Worm (Caenorhabditis elegans) whole organism, late embryonic: ENCODE results near the gene T21D9.2.
A peak's percentile ranks its signal among the peaks of the same experiment; 100 is the strongest.

Experiments
- C08G9.2 ChIP-seq: sonication (generic microtip); optimal IDR thresholded peaks from 2 replicates; lab custom pipeline; 2016; ENCODE audit warnings: mild to moderate bottlenecking, missing genetic modification characterization, moderate library complexity, missing compliant biosample characterization
- F13H6.1 ChIP-seq: sonication (generic microtip); optimal IDR thresholded peaks from 2 replicates; lab custom pipeline; 2016; ENCODE audit warnings: missing genetic modification characterization, missing compliant biosample characterization
- K02D7.2 ChIP-seq: sonication (generic microtip); optimal IDR thresholded peaks from 2 replicates; lab custom pipeline; 2017; ENCODE audit warnings: mild to moderate bottlenecking, missing genetic modification characterization, missing compliant biosample characterization
- K09A11.1 ChIP-seq: sonication (generic microtip); optimal IDR thresholded peaks from 2 replicates; lab custom pipeline; 2017; ENCODE audit warnings: antibody characterized with exemption, mild to moderate bottlenecking, missing genetic modification characterization, missing compliant biosample characterization; ENCODE audit not compliant: insufficient read depth
- T23F11.4 ChIP-seq: fragments of 200-800 bp; sonication (Bioruptor generic); optimal IDR thresholded peaks from 2 replicates; lab custom pipeline; 2018; ENCODE audit warnings: mild to moderate bottlenecking, missing genetic modification characterization, missing compliant biosample characterization
- Y22D7AL.16 ChIP-seq: sonication (generic microtip); optimal IDR thresholded peaks from 2 replicates; lab custom pipeline; 2016; ENCODE audit warnings: missing genetic modification characterization, missing compliant biosample characterization
- ama-1 ChIP-seq: fragments of 150-350 bp; optimal IDR thresholded peaks from 2 replicates; lab custom pipeline; 2014
- ceh-14 ChIP-seq: sonication (generic microtip); optimal IDR thresholded peaks from 2 replicates; lab custom pipeline; 2016; ENCODE audit warnings: missing genotype, missing genetic modification characterization, missing compliant biosample characterization
- ceh-18 ChIP-seq: sonication (generic microtip); optimal IDR thresholded peaks from 2 replicates; lab custom pipeline; 2016; ENCODE audit warnings: missing genetic modification characterization, missing compliant biosample characterization
- ceh-19 ChIP-seq: fragments of 200-800 bp; sonication (Bioruptor generic); optimal IDR thresholded peaks from 2 replicates; lab custom pipeline; 2018; ENCODE audit warnings: mild to moderate bottlenecking, missing genetic modification characterization, missing compliant biosample characterization
- ceh-2 ChIP-seq: sonication (generic microtip); optimal IDR thresholded peaks from 2 replicates; lab custom pipeline; 2016; ENCODE audit warnings: missing genotype, missing genetic modification characterization, missing compliant biosample characterization
- ceh-22 ChIP-seq: sonication (generic microtip); optimal IDR thresholded peaks from 2 replicates; lab custom pipeline; 2017; ENCODE audit warnings: missing biosample characterization, missing genetic modification characterization
- ceh-30 ChIP-seq: fragments of 150-350 bp; optimal IDR thresholded peaks from 2 replicates; lab custom pipeline; 2014; ENCODE audit warnings: missing biosample characterization, missing genetic modification characterization
- ceh-31 ChIP-seq: sonication (generic microtip); optimal IDR thresholded peaks from 2 replicates; lab custom pipeline; 2016; ENCODE audit warnings: missing genetic modification characterization, missing compliant biosample characterization
- ceh-48 ChIP-seq: sonication (generic microtip); optimal IDR thresholded peaks from 2 replicates; lab custom pipeline; 2016; ENCODE audit warnings: missing genetic modification characterization, inconsistent platforms, missing compliant biosample characterization
- che-1 ChIP-seq: sonication (generic microtip); optimal IDR thresholded peaks from 2 replicates; lab custom pipeline; 2016; ENCODE audit warnings: mild to moderate bottlenecking, missing genetic modification characterization, missing compliant biosample characterization
- dve-1 ChIP-seq: sonication (generic microtip); optimal IDR thresholded peaks from 2 replicates; lab custom pipeline; 2017; ENCODE audit warnings: antibody characterized with exemption, mild to moderate bottlenecking, missing genetic modification characterization, missing compliant biosample characterization
- ets-4 ChIP-seq: sonication (generic microtip); optimal IDR thresholded peaks from 2 replicates; lab custom pipeline; 2016; ENCODE audit warnings: missing genetic modification characterization, missing compliant biosample characterization
- fax-1 ChIP-seq: sonication (generic microtip); optimal IDR thresholded peaks from 2 replicates; lab custom pipeline; 2016; ENCODE audit warnings: missing genotype, missing genetic modification characterization, missing compliant biosample characterization
- fkh-10 ChIP-seq: fragments of 150-350 bp; optimal IDR thresholded peaks from 2 replicates; lab custom pipeline; 2014; ENCODE audit warnings: missing biosample characterization, missing genetic modification reagents, missing genetic modification characterization
- fkh-6 ChIP-seq: sonication (generic microtip); optimal IDR thresholded peaks from 2 replicates; lab custom pipeline; 2016; ENCODE audit warnings: missing genetic modification characterization, missing compliant biosample characterization
- gmeb-2 ChIP-seq: sonication (generic microtip); optimal IDR thresholded peaks from 2 replicates; lab custom pipeline; 2016; ENCODE audit warnings: missing genetic modification characterization, inconsistent platforms, missing compliant biosample characterization
- hlh-15 ChIP-seq: sonication (generic microtip); optimal IDR thresholded peaks from 2 replicates; lab custom pipeline; 2016; ENCODE audit warnings: missing genetic modification characterization, missing compliant biosample characterization
- hlh-8 ChIP-seq: sonication (generic microtip); optimal IDR thresholded peaks from 2 replicates; lab custom pipeline; 2016; ENCODE audit warnings: missing genotype, missing genetic modification characterization, missing compliant biosample characterization
- lim-6 ChIP-seq: sonication (generic microtip); optimal IDR thresholded peaks from 2 replicates; lab custom pipeline; 2016; ENCODE audit warnings: missing genetic modification characterization, missing compliant biosample characterization
- lin-11 ChIP-seq: fragments of 200-800 bp; sonication (Bioruptor generic); optimal IDR thresholded peaks from 2 replicates; lab custom pipeline; 2018; ENCODE audit warnings: mild to moderate bottlenecking, missing genetic modification characterization, missing compliant biosample characterization
- nfya-1 ChIP-seq: sonication (generic microtip); optimal IDR thresholded peaks from 2 replicates; lab custom pipeline; 2017; ENCODE audit warnings: missing genetic modification characterization, mild to moderate bottlenecking, missing compliant biosample characterization, antibody characterized with exemption, moderate library complexity
- nhr-11 ChIP-seq: fragments of 150-350 bp; optimal IDR thresholded peaks from 2 replicates; lab custom pipeline; 2014; ENCODE audit warnings: missing biosample characterization, missing genetic modification characterization
- pag-3 ChIP-seq: sonication (generic microtip); optimal IDR thresholded peaks from 2 replicates; lab custom pipeline; 2016; ENCODE audit warnings: missing compliant biosample characterization, missing genetic modification characterization, borderline replicate concordance
- pat-9 ChIP-seq: fragments of 200-800 bp; sonication (Bioruptor generic); optimal IDR thresholded peaks from 2 replicates; lab custom pipeline; 2018; ENCODE audit warnings: mild to moderate bottlenecking, missing genetic modification characterization, moderate library complexity, missing compliant biosample characterization
- pax-1 ChIP-seq: fragments of 150-350 bp; optimal IDR thresholded peaks from 2 replicates; lab custom pipeline; 2014; ENCODE audit warnings: missing biosample characterization, missing genetic modification characterization
- pqm-1 ChIP-seq: sonication (generic microtip); optimal IDR thresholded peaks from 2 replicates; lab custom pipeline; 2016; ENCODE audit warnings: missing genetic modification characterization, missing compliant biosample characterization
- ref-2 ChIP-seq: sonication (generic microtip); optimal IDR thresholded peaks from 2 replicates; lab custom pipeline; 2016; ENCODE audit warnings: missing genetic modification characterization, missing compliant biosample characterization
- rnt-1 ChIP-seq: sonication (generic microtip); optimal IDR thresholded peaks from 2 replicates; lab custom pipeline; 2016; ENCODE audit warnings: missing genetic modification characterization, missing compliant biosample characterization
- sdc-2 ChIP-seq: sonication (generic microtip); optimal IDR thresholded peaks from 2 replicates; lab custom pipeline; 2016; ENCODE audit warnings: missing genotype, missing genetic modification characterization, missing compliant biosample characterization
- syd-9 ChIP-seq: sonication (generic microtip); optimal IDR thresholded peaks from 2 replicates; lab custom pipeline; 2016; ENCODE audit warnings: mild to moderate bottlenecking, missing genetic modification characterization, moderate library complexity, missing compliant biosample characterization
- tbx-7 ChIP-seq: sonication (generic microtip); optimal IDR thresholded peaks from 2 replicates; lab custom pipeline; 2016; ENCODE audit warnings: missing genotype, missing genetic modification characterization, missing compliant biosample characterization
- unc-3 ChIP-seq, 2 experiments: fragments of 200-800 bp in 1 of 2; sonication (Bioruptor generic) in 1 of 2; sonication (generic microtip) in 1 of 2; conservative IDR thresholded peaks in 1 of 2; optimal IDR thresholded peaks in 1 of 2; 2 replicates each; pipeline versions ENCODE4 v1.3.6 to Lab custom; 2016 to 2022; ENCODE audit warnings: missing compliant biosample characterization in 2 of 2, missing genetic modification characterization in 2 of 2, missing genetic modification reagents in 1 of 2
- unc-42 ChIP-seq: sonication (generic microtip); optimal IDR thresholded peaks from 2 replicates; lab custom pipeline; 2016; ENCODE audit warnings: missing genotype, missing genetic modification characterization, missing compliant biosample characterization

Gene T21D9.2

ce11 chrX:2096804-2097203 is at the start of gene T21D9.2:
TSS of gene T21D9.2 (minus strand) at chrX:2096904.
- TF ChIP-seq F13H6.1 (tag; lab: Kevin White, UChicago) (no peak), fkh-6 (tag; lab: Kevin White, UChicago) (no peak), ceh-18 (tag; lab: Kevin White, UChicago) (no peak), C08G9.2 (tag; lab: Kevin White, UChicago) (no peak), K09A11.1 (no peak), fkh-10 (GFP tag; lab: Kevin White, UChicago) (no peak), pax-1 (no peak), ceh-48 (no peak), sdc-2 (tag; lab: Kevin White, UChicago) (no peak), ceh-30 (no peak)

ce11 chrX:2145629-2146028 is 48.9 kb upstream of the T21D9.2 start, which contains the start of gene dpy-3:
TSS of gene dpy-3 (minus strand) at chrX:2145647.
- TF ChIP-seq lin-11: no peak
- no peak for TF ChIP-seq tbx-7
- no peak for TF ChIP-seq pqm-1 (tag; lab: Kevin White, UChicago)
- TF ChIP-seq ceh-30: no peak
- TF ChIP-seq dve-1 (tag; lab: Kevin White, UChicago): no peak
- TF ChIP-seq fax-1 (tag; lab: Kevin White, UChicago): no peak
- no peak for TF ChIP-seq pat-9
- TF ChIP-seq ets-4 (tag; lab: Kevin White, UChicago): no peak
- TF ChIP-seq syd-9: no peak
- no peak for TF ChIP-seq T23F11.4 (GFP tag; lab: Kevin White, UChicago)

- no peak for TF ChIP-seq tbx-7
- TF ChIP-seq Y22D7AL.16 (tag; lab: Kevin White, UChicago): no peak
- no peak for TF ChIP-seq hlh-8 (tag; lab: Kevin White, UChicago)
- TF ChIP-seq nfya-1 (tag; lab: Kevin White, UChicago): no peak
- no peak for TF ChIP-seq pqm-1 (tag; lab: Kevin White, UChicago)
- TF ChIP-seq ref-2: no peak
- no peak for TF ChIP-seq rnt-1 (tag; lab: Kevin White, UChicago)
Observed at ce11 chrX:2144875-2145274, 48.2 kb upstream of the T21D9.2 start.

- no peak for TF ChIP-seq fkh-6 (tag; lab: Kevin White, UChicago)
- no peak for TF ChIP-seq unc-3 (GFP tag; conservative IDR thresholded peaks at IDR 0.05; lab: Robert Waterston, UW)
- no peak for TF ChIP-seq unc-3 (tag; optimal IDR thresholded peaks at IDR 0.05; lab: Kevin White, UChicago)
- TF ChIP-seq nfya-1 (tag; lab: Kevin White, UChicago): no peak
- no peak for TF ChIP-seq lin-11
- no peak for TF ChIP-seq K02D7.2
- no peak for TF ChIP-seq ceh-14 (tag; lab: Kevin White, UChicago)
- no peak for TF ChIP-seq pqm-1 (tag; lab: Kevin White, UChicago)
- no peak for TF ChIP-seq ceh-22 (tag; lab: Kevin White, UChicago)
- no peak for TF ChIP-seq ets-4 (tag; lab: Kevin White, UChicago)
- no peak for TF ChIP-seq pax-1
- TF ChIP-seq nhr-11 (tag; lab: Kevin White, UChicago): no peak
- TF ChIP-seq Y22D7AL.16 (tag; lab: Kevin White, UChicago): no peak
- no peak for TF ChIP-seq hlh-15
Observed at ce11 chrX:2144236-2144635, 47.5 kb upstream of the T21D9.2 start.

- TF ChIP-seq gmeb-2 (tag; lab: Kevin White, UChicago) (no peak), ceh-31 (tag; lab: Kevin White, UChicago) (peak; percentile 31), ceh-2 (no peak), ceh-48 (peak; percentile 58), tbx-7 (no peak), nfya-1 (tag; lab: Kevin White, UChicago) (peak; percentile 3), che-1 (no peak), unc-42 (tag; lab: Kevin White, UChicago) (peak; percentile 1), ama-1 (no peak), lim-6 (tag; lab: Kevin White, UChicago) (no peak), ceh-19 (GFP tag; lab: Kevin White, UChicago) (peak; percentile 6), dve-1 (tag; lab: Kevin White, UChicago) (no peak), pat-9 (no peak), pag-3 (tag; lab: Kevin White, UChicago) (no peak)
Observed at ce11 chrX:2140610-2141009, 43.9 kb upstream of the T21D9.2 start.
